Worm (Caenorhabditis elegans) whole organism, late embryonic: ENCODE data around the gene Y64H9A.2.

Source experiments
- K02D7.2 ChIP-seq: sonication (generic microtip); optimal IDR thresholded peaks from 2 replicates; lab custom pipeline; 2017; ENCODE audit warnings: mild to moderate bottlenecking, missing genetic modification characterization, missing compliant biosample characterization
- ceh-18 ChIP-seq: sonication (generic microtip); optimal IDR thresholded peaks from 2 replicates; lab custom pipeline; 2016; ENCODE audit warnings: missing genetic modification characterization, missing compliant biosample characterization
- ceh-48 ChIP-seq: sonication (generic microtip); optimal IDR thresholded peaks from 2 replicates; lab custom pipeline; 2016; ENCODE audit warnings: missing genetic modification characterization, inconsistent platforms, missing compliant biosample characterization
- dve-1 ChIP-seq: sonication (generic microtip); optimal IDR thresholded peaks from 2 replicates; lab custom pipeline; 2017; ENCODE audit warnings: antibody characterized with exemption, mild to moderate bottlenecking, missing genetic modification characterization, missing compliant biosample characterization
- lin-11 ChIP-seq: fragments of 200-800 bp; sonication (Bioruptor generic); optimal IDR thresholded peaks from 2 replicates; lab custom pipeline; 2018; ENCODE audit warnings: mild to moderate bottlenecking, missing genetic modification characterization, missing compliant biosample characterization
- npax-4 ChIP-seq: sonication (generic microtip); optimal IDR thresholded peaks from 2 replicates; lab custom pipeline; 2016; ENCODE audit warnings: missing genetic modification characterization, missing compliant biosample characterization
- pha-4 ChIP-seq: fragments of 150-350 bp; optimal IDR thresholded peaks from 2 replicates; lab custom pipeline; 2018; ENCODE audit warnings: missing biosample characterization, missing genetic modification reagents, missing genetic modification characterization

DNA sequence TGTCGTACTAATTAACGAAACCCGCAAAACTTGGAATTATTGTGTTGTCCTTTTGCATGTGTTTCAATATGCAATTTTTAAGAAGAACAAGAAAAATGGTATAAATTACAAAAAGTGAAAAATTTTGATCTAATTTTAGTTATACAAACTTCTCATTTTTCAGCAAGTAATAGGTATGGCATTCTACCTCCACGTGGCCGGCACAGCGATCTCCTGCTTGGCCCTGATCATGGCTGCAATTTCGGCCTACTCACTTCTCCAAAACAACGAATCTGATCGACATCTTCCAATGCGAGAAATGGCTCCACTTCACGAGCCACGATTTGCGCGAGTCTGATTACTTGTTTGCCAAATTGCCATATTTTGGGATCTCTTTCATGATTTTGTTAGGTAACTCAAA, 30.1 kb downstream of the Y64H9A.2 start:
- TF ChIP-seq ceh-48 (no peak), lin-11 (tag; lab: Kevin White, UChicago) (no peak), ceh-18 (no peak), npax-4 (tag; lab: Kevin White, UChicago) (no peak), pha-4 (no peak), dve-1 (no peak), K02D7.2 (tag; lab: Kevin White, UChicago) (no peak)
